Worm (Caenorhabditis elegans) whole organism, L2 larva: Measurements from ENCODE around the gene best-18.

Experiments used
- C34F6.9 ChIP-seq: fragments of 150-350 bp; optimal IDR thresholded peaks from 2 replicates; lab custom pipeline; 2014; ENCODE audit warnings: missing biosample characterization, missing genetic modification characterization
- F13H6.1 ChIP-seq: sonication (generic microtip); optimal IDR thresholded peaks from 2 replicates; lab custom pipeline; 2016; ENCODE audit warnings: missing genetic modification characterization, missing compliant biosample characterization
- R02D3.7 ChIP-seq: fragments of 150-350 bp; optimal IDR thresholded peaks from 2 replicates; lab custom pipeline; 2014; ENCODE audit warnings: missing biosample characterization, missing genetic modification characterization
- Y55F3AM.14 ChIP-seq: fragments of 200-800 bp; sonication (Bioruptor generic); optimal IDR thresholded peaks from 2 replicates; lab custom pipeline; 2018; ENCODE audit warnings: mild to moderate bottlenecking, missing genetic modification characterization, missing compliant biosample characterization
- ZK546.5 ChIP-seq: sonication (generic microtip); optimal IDR thresholded peaks from 2 replicates; lab custom pipeline; 2017; ENCODE audit warnings: missing biosample characterization, missing genetic modification characterization
- alr-1 ChIP-seq: fragments of 150-350 bp; optimal IDR thresholded peaks from 2 replicates; lab custom pipeline; 2014; ENCODE audit warnings: missing biosample characterization, missing genetic modification characterization
- aly-2 ChIP-seq: fragments of 150-350 bp; optimal IDR thresholded peaks from 2 replicates; lab custom pipeline; 2014; ENCODE audit warnings: missing biosample characterization, missing genetic modification characterization
- ama-1 ChIP-seq: fragments of 150-350 bp; optimal IDR thresholded peaks from 2 replicates; lab custom pipeline; 2018; ENCODE audit warnings: inconsistent platforms
- blmp-1 ChIP-seq: sonication (generic microtip); optimal IDR thresholded peaks from 2 replicates; lab custom pipeline; 2017; ENCODE audit warnings: missing genetic modification characterization, mild to moderate bottlenecking, missing compliant biosample characterization, antibody characterized with exemption, moderate library complexity; ENCODE audit not compliant: insufficient read depth
- ceh-16 ChIP-seq: fragments of 150-350 bp; optimal IDR thresholded peaks from 2 replicates; lab custom pipeline; 2014; ENCODE audit warnings: missing biosample characterization, missing genetic modification characterization
- ceh-82 ChIP-seq: fragments of 150-350 bp; optimal IDR thresholded peaks from 2 replicates; lab custom pipeline; 2014; ENCODE audit warnings: missing biosample characterization, missing genetic modification characterization
- crh-2 ChIP-seq: sonication (generic microtip); optimal IDR thresholded peaks from 2 replicates; lab custom pipeline; 2017; ENCODE audit warnings: missing biosample characterization, missing genetic modification characterization
- dmd-4 ChIP-seq: sonication (generic microtip); optimal IDR thresholded peaks from 2 replicates; lab custom pipeline; 2017; ENCODE audit warnings: missing biosample characterization, missing genetic modification characterization
- egl-27 ChIP-seq: sonication (generic microtip); optimal IDR thresholded peaks from 3 replicates; lab custom pipeline; 2017; ENCODE audit warnings: missing biosample characterization, missing genetic modification reagents, missing genetic modification characterization
- elt-1 ChIP-seq: fragments of 150-350 bp; optimal IDR thresholded peaks from 2 replicates; lab custom pipeline; 2014; ENCODE audit warnings: missing biosample characterization, missing genetic modification characterization
- elt-3 ChIP-seq: sonication (generic microtip); optimal IDR thresholded peaks from 2 replicates; lab custom pipeline; 2017; ENCODE audit warnings: missing biosample characterization, missing genetic modification characterization
- fos-1 ChIP-seq: fragments of 150-350 bp; optimal IDR thresholded peaks from 2 replicates; lab custom pipeline; 2014; ENCODE audit warnings: missing biosample characterization, missing genetic modification characterization
- gmeb-1 ChIP-seq: fragments of 150-350 bp; optimal IDR thresholded peaks from 2 replicates; lab custom pipeline; 2014; ENCODE audit warnings: missing biosample characterization, missing genetic modification characterization
- lin-11 ChIP-seq: fragments of 150-350 bp; sonication (generic microtip); optimal IDR thresholded peaks from 2 replicates; lab custom pipeline; 2014; ENCODE audit warnings: missing biosample characterization, missing genetic modification characterization, inconsistent platforms, mixed read lengths
- lin-13 ChIP-seq: fragments of 150-350 bp; optimal IDR thresholded peaks from 2 replicates; lab custom pipeline; 2014; ENCODE audit warnings: missing biosample characterization, missing genetic modification reagents, missing genetic modification characterization
- lin-39 ChIP-seq: fragments of 150-350 bp; optimal IDR thresholded peaks from 2 replicates; lab custom pipeline; 2014; ENCODE audit warnings: missing biosample characterization, missing genetic modification reagents, missing genetic modification characterization
- lsy-2 ChIP-seq, 2 experiments: fragments of 150-350 bp in 1 of 2; sonication (generic microtip) in 1 of 2; optimal IDR thresholded peaks; 2 replicates each; lab custom pipeline; 2014 to 2017; ENCODE audit warnings: missing biosample characterization in 2 of 2, missing genetic modification characterization in 2 of 2
- mab-5 ChIP-seq: fragments of 150-350 bp; optimal IDR thresholded peaks from 2 replicates; lab custom pipeline; 2014; ENCODE audit warnings: missing biosample characterization, missing genetic modification characterization
- mbf-1 ChIP-seq: sonication (generic microtip); optimal IDR thresholded peaks from 2 replicates; lab custom pipeline; 2017; ENCODE audit warnings: missing biosample characterization, missing genetic modification characterization
- mdl-1 ChIP-seq, 2 experiments: fragments of 150-350 bp in 1 of 2; sonication (generic microtip) in 1 of 2; optimal IDR thresholded peaks; 2 replicates each; lab custom pipeline; 2017; ENCODE audit warnings: missing biosample characterization in 2 of 2, missing genetic modification characterization in 2 of 2
- nhr-10 ChIP-seq: sonication (generic microtip); optimal IDR thresholded peaks from 2 replicates; lab custom pipeline; 2017; ENCODE audit warnings: missing biosample characterization, missing genetic modification characterization
- nhr-11 ChIP-seq: fragments of 150-350 bp; optimal IDR thresholded peaks from 2 replicates; lab custom pipeline; 2014; ENCODE audit warnings: missing biosample characterization, missing genetic modification characterization
- nhr-12 ChIP-seq: fragments of 150-350 bp; optimal IDR thresholded peaks from 2 replicates; lab custom pipeline; 2014; ENCODE audit warnings: missing biosample characterization, missing genetic modification characterization
- nhr-129 ChIP-seq: fragments of 150-350 bp; optimal IDR thresholded peaks from 2 replicates; lab custom pipeline; 2014; ENCODE audit warnings: missing biosample characterization, missing genetic modification characterization
- nhr-21 ChIP-seq: fragments of 150-350 bp; optimal IDR thresholded peaks from 2 replicates; lab custom pipeline; 2014; ENCODE audit warnings: missing biosample characterization, missing genetic modification characterization
- nhr-23 ChIP-seq: fragments of 150-350 bp; optimal IDR thresholded peaks from 2 replicates; lab custom pipeline; 2014; ENCODE audit warnings: missing biosample characterization, missing genetic modification reagents, missing genetic modification characterization
- nhr-237 ChIP-seq: fragments of 150-350 bp; optimal IDR thresholded peaks from 2 replicates; lab custom pipeline; 2014; ENCODE audit warnings: missing biosample characterization, missing genetic modification characterization
- nhr-25 ChIP-seq: fragments of 150-350 bp; sonication (generic microtip); optimal IDR thresholded peaks from 3 replicates; lab custom pipeline; 2014; ENCODE audit warnings: missing biosample characterization, missing genetic modification characterization
- nhr-6 ChIP-seq: fragments of 150-350 bp; optimal IDR thresholded peaks from 2 replicates; lab custom pipeline; 2014; ENCODE audit warnings: missing biosample characterization, missing genetic modification characterization
- nhr-77 ChIP-seq: fragments of 150-350 bp; optimal IDR thresholded peaks from 2 replicates; lab custom pipeline; 2014; ENCODE audit warnings: missing biosample characterization, missing genetic modification characterization
- peb-1 ChIP-seq: fragments of 150-350 bp; optimal IDR thresholded peaks from 2 replicates; lab custom pipeline; 2014; ENCODE audit warnings: missing biosample characterization, missing genetic modification characterization
- sem-4 ChIP-seq: fragments of 150-350 bp; optimal IDR thresholded peaks from 2 replicates; lab custom pipeline; 2014; ENCODE audit warnings: missing biosample characterization, missing genetic modification reagents, missing genetic modification characterization
- skn-1 ChIP-seq: sonication (generic microtip); optimal IDR thresholded peaks from 2 replicates; lab custom pipeline; 2017; ENCODE audit warnings: missing biosample characterization, missing genetic modification characterization
- sma-3 ChIP-seq: sonication (generic microtip); optimal IDR thresholded peaks from 2 replicates; lab custom pipeline; 2016; ENCODE audit warnings: missing genetic modification reagents, missing genetic modification characterization, missing compliant biosample characterization
- sma-9 ChIP-seq, 2 experiments: fragments of 150-350 bp in 1 of 2; sonication (generic microtip) in 1 of 2; optimal IDR thresholded peaks; 2 replicates each; lab custom pipeline; 2014 to 2016; ENCODE audit warnings: missing genetic modification characterization in 2 of 2, mild to moderate bottlenecking in 1 of 2, missing biosample characterization in 1 of 2, missing compliant biosample characterization in 1 of 2, missing genetic modification reagents in 1 of 2, moderate library complexity in 1 of 2
- snpc-4 ChIP-seq: fragments of 150-350 bp; optimal IDR thresholded peaks from 2 replicates; lab custom pipeline; 2014; ENCODE audit warnings: missing biosample characterization, missing genetic modification characterization
- unc-39 ChIP-seq: fragments of 150-350 bp; optimal IDR thresholded peaks from 2 replicates; lab custom pipeline; 2014; ENCODE audit warnings: missing biosample characterization, missing genetic modification characterization
- unc-55 ChIP-seq: fragments of 150-350 bp; sonication (generic microtip); optimal IDR thresholded peaks from 3 replicates; lab custom pipeline; 2014; ENCODE audit warnings: missing biosample characterization, missing genetic modification reagents, missing genetic modification characterization
- unc-62 ChIP-seq: fragments of 150-350 bp; optimal IDR thresholded peaks from 2 replicates; lab custom pipeline; 2014; ENCODE audit warnings: missing biosample characterization, missing genetic modification reagents, missing genetic modification characterization
- zag-1 ChIP-seq: fragments of 150-350 bp; optimal IDR thresholded peaks from 2 replicates; lab custom pipeline; 2014; ENCODE audit warnings: missing biosample characterization, missing genetic modification characterization
- ztf-1 ChIP-seq: fragments of 200-800 bp; sonication (Bioruptor generic); conservative IDR thresholded peaks from 2 replicates; pipeline ENCODE4 v1.3.6; 2022; ENCODE audit warnings: missing genetic modification characterization, missing compliant biosample characterization
- ztf-11 ChIP-seq: sonication (generic microtip); optimal IDR thresholded peaks from 2 replicates; lab custom pipeline; 2017; ENCODE audit warnings: missing biosample characterization, missing genetic modification characterization
- ztf-4 ChIP-seq: fragments of 150-350 bp; optimal IDR thresholded peaks from 2 replicates; lab custom pipeline; 2014; ENCODE audit warnings: missing biosample characterization, missing genetic modification characterization

Gene best-18

DNA sequence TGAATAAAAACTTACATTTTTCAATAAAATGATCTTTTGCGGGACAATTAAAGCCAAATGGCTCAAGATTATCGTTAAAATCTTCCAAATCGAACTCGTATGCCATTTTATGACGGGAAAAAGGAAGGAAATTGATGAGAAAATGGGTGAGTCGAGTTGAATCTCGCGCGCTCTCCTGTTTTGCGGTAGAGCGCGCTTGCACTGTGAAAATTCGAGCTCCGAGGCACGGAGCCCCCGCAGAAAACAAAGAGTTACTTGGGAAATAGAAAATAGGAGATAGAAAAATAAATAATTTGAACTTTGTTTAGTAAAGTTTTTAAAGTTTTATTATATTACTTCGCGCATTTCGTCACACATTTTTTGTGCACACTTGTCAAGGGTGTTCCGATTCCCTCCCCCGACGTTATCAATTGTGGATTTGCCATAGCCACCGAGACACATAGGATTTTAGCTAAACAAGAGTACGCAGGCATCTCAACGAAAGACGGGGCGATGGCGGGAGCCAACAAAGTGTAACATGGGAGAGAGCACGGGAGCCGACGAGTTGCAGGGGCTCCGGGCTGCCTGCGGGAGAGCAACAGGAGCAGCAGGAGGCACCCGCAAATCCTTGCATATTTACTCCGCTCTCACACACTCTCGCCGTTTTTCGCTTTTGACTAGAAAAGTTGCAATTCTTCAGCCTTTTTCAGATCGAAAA, 36.4 kb downstream of the best-18 start, which contains the start of the genes div-1 and cor-1:
Gene div-1 (minus strand): TSS at position 119 of the 697 bp plus-strand sequence.
Gene cor-1 (plus strand): TSS at position 671 of the 697 bp plus-strand sequence.
- no peak for TF ChIP-seq ztf-1 (GFP tag; lab: Robert Waterston, UW)
- no peak for TF ChIP-seq sma-9 (GFP tag; optimal IDR thresholded peaks at IDR 0.05; lab: Kevin White, UChicago)
- no peak for TF ChIP-seq sma-9 (tag; optimal IDR thresholded peaks at IDR 0.05; lab: Kevin White, UChicago)
- TF ChIP-seq zag-1 (tag; lab: Kevin White, UChicago), result no peak
- TF ChIP-seq elt-3 (tag; lab: Kevin White, UChicago), result no peak
- peak; percentile 15 for TF ChIP-seq nhr-129 (tag; lab: Kevin White, UChicago)
- TF ChIP-seq sem-4 (tag; lab: Kevin White, UChicago), result no peak
- TF ChIP-seq lin-39, result no peak
- TF ChIP-seq ztf-4 (tag; lab: Kevin White, UChicago), result no peak
- TF ChIP-seq mbf-1, result no peak
- TF ChIP-seq ZK546.5 (tag; lab: Kevin White, UChicago), result no peak
- no peak for TF ChIP-seq ceh-16 (tag; lab: Kevin White, UChicago)
- no peak for TF ChIP-seq nhr-6
- no peak for TF ChIP-seq elt-1
- TF ChIP-seq nhr-23 (tag; lab: Kevin White, UChicago), result no peak
- peak; percentile 37 for TF ChIP-seq crh-2 (tag; lab: Kevin White, UChicago)
- no peak for TF ChIP-seq lin-11 (tag; lab: Kevin White, UChicago)
- peak; percentile 5 for TF ChIP-seq F13H6.1 (tag; lab: Kevin White, UChicago)
- TF ChIP-seq mab-5 (tag; lab: Kevin White, UChicago), result no peak
- TF ChIP-seq lsy-2 (tag; optimal IDR thresholded peaks at IDR 0.05; lab: Kevin White, UChicago), result peak in 1 of 2 experiments; percentile 60
- TF ChIP-seq dmd-4, result no peak
- TF ChIP-seq lin-13, result peak; percentile 16
- TF ChIP-seq R02D3.7 (tag; lab: Kevin White, UChicago), result no peak
- peak; percentile 38 for TF ChIP-seq C34F6.9 (tag; lab: Kevin White, UChicago)
- TF ChIP-seq egl-27 (tag; lab: Kevin White, UChicago), result no peak
- TF ChIP-seq nhr-12 (tag; lab: Kevin White, UChicago), result no peak
- no peak for TF ChIP-seq Y55F3AM.14 (GFP tag; lab: Kevin White, UChicago)
- no peak for TF ChIP-seq nhr-77 (tag; lab: Kevin White, UChicago)
- TF ChIP-seq blmp-1 (tag; lab: Kevin White, UChicago), result no peak
- TF ChIP-seq unc-62 (GFP tag; lab: Kevin White, UChicago), result no peak
- TF ChIP-seq peb-1 (tag; lab: Kevin White, UChicago), result no peak
- no peak for TF ChIP-seq mdl-1 (tag; optimal IDR thresholded peaks at IDR 0.05; lab: Kevin White, UChicago)
- TF ChIP-seq nhr-11 (tag; lab: Kevin White, UChicago), result no peak
- TF ChIP-seq alr-1 (tag; lab: Kevin White, UChicago), result no peak
- no peak for TF ChIP-seq ceh-82
- no peak for TF ChIP-seq fos-1 (tag; lab: Kevin White, UChicago)
- no peak for TF ChIP-seq nhr-25 (tag; lab: Kevin White, UChicago)
- TF ChIP-seq skn-1 (tag; lab: Kevin White, UChicago), result no peak
- peak; percentile 86 for TF ChIP-seq gmeb-1
- no peak for TF ChIP-seq unc-39 (tag; lab: Kevin White, UChicago)
- TF ChIP-seq sma-3 (GFP tag; lab: Kevin White, UChicago), result peak; percentile 10
- no peak for TF ChIP-seq snpc-4 (tag; lab: Kevin White, UChicago)
- TF ChIP-seq unc-55, result peak; percentile 56
- TF ChIP-seq nhr-237 (tag; lab: Kevin White, UChicago), result no peak
- no peak for TF ChIP-seq ztf-11 (tag; lab: Kevin White, UChicago)
- no peak for TF ChIP-seq ama-1
- TF ChIP-seq aly-2 (tag; lab: Kevin White, UChicago), result no peak
- TF ChIP-seq nhr-21 (tag; lab: Kevin White, UChicago), result no peak
- TF ChIP-seq nhr-10, result no peak
